Worm (Caenorhabditis elegans): ENCODE measurements around the gene clec-82.

The clec-82 gene

ce11 chrIV:2851625-2852024, 16.2 kb downstream of the clec-82 start (continued):
- TF ChIP-seq pqm-1 (tag; optimal IDR thresholded peaks at IDR 0.05): no peak

ce11 chrIV:2853164-2853563, 17.7 kb downstream of the clec-82 start, which contains the start of gene Y54G2A.49:
TSS of gene Y54G2A.49 (minus strand) at chrIV:2853264.
- TF ChIP-seq hlh-6 (tag; optimal IDR thresholded peaks at IDR 0.05) (no peak), rnt-1 (tag; optimal IDR thresholded peaks at IDR 0.05) (no peak), fkh-10 (GFP tag; optimal IDR thresholded peaks at IDR 0.05) (no peak), pha-4 (tag; optimal IDR thresholded peaks at IDR 0.05) (no peak), gmeb-2 (tag; optimal IDR thresholded peaks at IDR 0.05) (no peak), lim-6 (tag; optimal IDR thresholded peaks at IDR 0.05) (no peak), odd-2 (tag; optimal IDR thresholded peaks at IDR 0.05) (no peak), ceh-48 (tag; optimal IDR thresholded peaks at IDR 0.05) (no peak), pha-2 (tag; optimal IDR thresholded peaks at IDR 0.05) (no peak), elt-2 (tag; optimal IDR thresholded peaks at IDR 0.05) (no peak), sdc-2 (tag; optimal IDR thresholded peaks at IDR 0.05) (no peak)

- TF ChIP-seq npax-4 (tag; optimal IDR thresholded peaks at IDR 0.05): no peak
- no peak for TF ChIP-seq che-1 (tag; optimal IDR thresholded peaks at IDR 0.05)
- no peak for TF ChIP-seq dve-1 (tag; optimal IDR thresholded peaks at IDR 0.05)
- TF ChIP-seq sox-4 (tag; optimal IDR thresholded peaks at IDR 0.05): no peak
Observed at ce11 chrIV:2854161-2854560, 18.7 kb downstream of the clec-82 start.

- TF ChIP-seq pha-4 (tag; optimal IDR thresholded peaks at IDR 0.05) (no peak), hlh-13 (GFP tag; optimal IDR thresholded peaks at IDR 0.05) (no peak), ceh-19 (GFP tag; optimal IDR thresholded peaks at IDR 0.05) (no peak), che-1 (tag; optimal IDR thresholded peaks at IDR 0.05) (no peak), unc-3 (GFP tag; conservative IDR thresholded peaks at IDR 0.05) (no peak), unc-3 (tag; optimal IDR thresholded peaks at IDR 0.05) (no peak), Y22D7AL.16 (tag; optimal IDR thresholded peaks at IDR 0.05) (no peak), ceh-31 (tag; optimal IDR thresholded peaks at IDR 0.05) (no peak), odd-2 (tag; optimal IDR thresholded peaks at IDR 0.05) (no peak), ceh-6 (GFP tag; optimal IDR thresholded peaks at IDR 0.05) (no peak), fax-1 (tag; optimal IDR thresholded peaks at IDR 0.05) (no peak), lim-6 (tag; optimal IDR thresholded peaks at IDR 0.05) (no peak), sox-4 (tag; optimal IDR thresholded peaks at IDR 0.05) (no peak), hlh-6 (tag; optimal IDR thresholded peaks at IDR 0.05) (no peak), pat-9 (tag; optimal IDR thresholded peaks at IDR 0.05) (no peak), unc-86 (tag; optimal IDR thresholded peaks at IDR 0.05) (no peak), zip-5 (tag; optimal IDR thresholded peaks at IDR 0.05) (no peak), pax-1 (tag; optimal IDR thresholded peaks at IDR 0.05) (no peak)
Observed at ce11 chrIV:2855056-2855752, 19.7 kb downstream of the clec-82 start.

ce11 chrIV:2858734-2859133, 23.3 kb downstream of the clec-82 start:
- TF ChIP-seq dve-1 (tag; optimal IDR thresholded peaks at IDR 0.05) (no peak), elt-4 (tag; optimal IDR thresholded peaks at IDR 0.05) (no peak), T23F11.4 (GFP tag; optimal IDR thresholded peaks at IDR 0.05) (no peak)

- TF ChIP-seq syd-9 (tag; optimal IDR thresholded peaks at IDR 0.05) (no peak), che-1 (tag; optimal IDR thresholded peaks at IDR 0.05) (no peak), elt-2 (tag; optimal IDR thresholded peaks at IDR 0.05) (no peak)
Observed at ce11 chrIV:2864743-2865142, 29.3 kb downstream of the clec-82 start, which contains the start of gene Y54G2A.16. TSS of gene Y54G2A.16 (minus strand) at chrIV:2864843.

Measured in whole organism, late embryonic.